Fruit fly (Drosophila melanogaster) whole organism, embryonic: ENCODE measurements around the gene Tet.

Experiments
- Antp ChIP-seq: fragments of 200-800 bp; sonication (Bioruptor generic); optimal IDR thresholded peaks from 3 replicates; lab custom pipeline; 2016; ENCODE audit warnings: missing biosample characterization, missing genetic modification characterization
- Asciz ChIP-seq: fragments of 200-800 bp; sonication (Bioruptor generic); optimal IDR thresholded peaks from 2 replicates; lab custom pipeline; 2017; ENCODE audit warnings: missing biosample characterization, mild to moderate bottlenecking, missing genetic modification characterization, missing genetic modification reagents
- CG10209 ChIP-seq: fragments of 200-800 bp; sonication (Bioruptor generic); optimal IDR thresholded peaks from 3 replicates; lab custom pipeline; 2017; ENCODE audit warnings: missing biosample characterization, mild to moderate bottlenecking, missing genetic modification characterization, missing genetic modification reagents
- CG1024 ChIP-seq: fragments of 200-800 bp; sonication (Bioruptor generic); IDR thresholded peaks from 2 replicates; pipeline ENCODE4 v1.3.6; 2022; ENCODE audit warnings: missing biosample characterization, missing genetic modification characterization
- CG10366 ChIP-seq: fragments of 200-800 bp; sonication (Bioruptor generic); IDR thresholded peaks from 2 replicates; pipeline ENCODE4 v1.3.6; 2022; ENCODE audit warnings: missing biosample characterization, missing genetic modification characterization
- CG10654 ChIP-seq: fragments of 200-800 bp; sonication (Bioruptor generic); optimal IDR thresholded peaks from 2 replicates; lab custom pipeline; 2016; ENCODE audit warnings: missing biosample characterization, missing genetic modification characterization
- CG12155 ChIP-seq: fragments of 200-800 bp; sonication (Bioruptor generic); optimal IDR thresholded peaks from 3 replicates; lab custom pipeline; 2016; ENCODE audit warnings: missing biosample characterization, missing genetic modification characterization
- CG12299 ChIP-seq: fragments of 200-800 bp; sonication (Bioruptor generic); optimal IDR thresholded peaks from 2 replicates; lab custom pipeline; 2018; ENCODE audit warnings: missing biosample characterization, mild to moderate bottlenecking, missing genetic modification characterization
- CG12391 ChIP-seq: fragments of 200-800 bp; sonication (Bioruptor generic); optimal IDR thresholded peaks from 3 replicates; lab custom pipeline; 2018; ENCODE audit warnings: missing biosample characterization, mild to moderate bottlenecking, missing genetic modification characterization, moderate library complexity
- CG13287 ChIP-seq: fragments of 200-800 bp; sonication (Bioruptor generic); IDR thresholded peaks from 2 replicates; pipeline ENCODE4 v1.3.6; 2022; ENCODE audit warnings: missing biosample characterization, missing genetic modification characterization; ENCODE audit not compliant: partially characterized antibody
- CG16815 ChIP-seq: fragments of 200-800 bp; sonication (Bioruptor generic); optimal IDR thresholded peaks from 3 replicates; lab custom pipeline; 2017; ENCODE audit warnings: missing biosample characterization, mild to moderate bottlenecking, missing genetic modification characterization
- CG17802 ChIP-seq: fragments of 200-800 bp; sonication (Bioruptor generic); optimal IDR thresholded peaks from 2 replicates; lab custom pipeline; 2018; ENCODE audit warnings: missing biosample characterization, mild to moderate bottlenecking, missing genetic modification characterization, moderate library complexity
- CG17829 ChIP-seq: fragments of 200-800 bp; optimal IDR thresholded peaks from 2 replicates; lab custom pipeline; 2019; ENCODE audit warnings: missing biosample characterization, mild to moderate bottlenecking, missing genetic modification characterization, moderate library complexity
- CG3163 ChIP-seq: fragments of 200-800 bp; sonication (Bioruptor generic); optimal IDR thresholded peaks from 3 replicates; lab custom pipeline; 2016; ENCODE audit warnings: missing biosample characterization, missing genetic modification characterization
- CG3281 ChIP-seq: fragments of 200-800 bp; sonication (Bioruptor generic); optimal IDR thresholded peaks from 3 replicates; lab custom pipeline; 2017; ENCODE audit warnings: missing biosample characterization, mild to moderate bottlenecking, missing genetic modification characterization
- CG33213 ChIP-seq: fragments of 200-800 bp; sonication (Bioruptor generic); optimal IDR thresholded peaks from 3 replicates; lab custom pipeline; 2016; ENCODE audit warnings: missing biosample characterization, missing genetic modification characterization
- CG3407 ChIP-seq: fragments of 200-800 bp; sonication (Bioruptor generic); optimal IDR thresholded peaks from 2 replicates; lab custom pipeline; 2018; ENCODE audit warnings: missing biosample characterization, mild to moderate bottlenecking, missing genetic modification characterization
- CG3838 ChIP-seq: fragments of 200-800 bp; sonication (Bioruptor generic); optimal IDR thresholded peaks from 3 replicates; lab custom pipeline; 2016; ENCODE audit warnings: missing biosample characterization, missing genetic modification characterization
- CG4328 ChIP-seq: fragments of 200-800 bp; sonication (Bioruptor generic); optimal IDR thresholded peaks from 3 replicates; lab custom pipeline; 2017; ENCODE audit warnings: missing biosample characterization, missing genetic modification reagents, missing genetic modification characterization
- CG4424 ChIP-seq: fragments of 200-800 bp; sonication (Bioruptor generic); optimal IDR thresholded peaks from 3 replicates; lab custom pipeline; 2016; ENCODE audit warnings: missing biosample characterization, missing genetic modification characterization
- CG6765 ChIP-seq: fragments of 200-800 bp; sonication (Bioruptor generic); optimal IDR thresholded peaks from 3 replicates; lab custom pipeline; 2017; ENCODE audit warnings: missing biosample characterization, mild to moderate bottlenecking, missing genetic modification characterization
- CG6854 ChIP-seq: fragments of 200-800 bp; sonication (Bioruptor generic); optimal IDR thresholded peaks from 3 replicates; lab custom pipeline; 2017; ENCODE audit warnings: missing biosample characterization, mild to moderate bottlenecking, missing genetic modification characterization
- CG7839 ChIP-seq: fragments of 200-800 bp; sonication (Bioruptor generic); optimal IDR thresholded peaks from 3 replicates; lab custom pipeline; 2018; ENCODE audit warnings: missing biosample characterization, mild to moderate bottlenecking, missing genetic modification characterization, moderate library complexity
- CG8478 ChIP-seq: fragments of >200 bp; optimal IDR thresholded peaks from 2 replicates; lab custom pipeline; 2018
- CG9817 ChIP-seq: fragments of 200-800 bp; sonication (Bioruptor generic); optimal IDR thresholded peaks from 2 replicates; lab custom pipeline; 2018; ENCODE audit warnings: missing biosample characterization, mild to moderate bottlenecking, missing genetic modification characterization, moderate library complexity
- CTCF ChIP-seq: fragments of 200-800 bp; sonication (Bioruptor generic); optimal IDR thresholded peaks from 2 replicates; lab custom pipeline; 2017; ENCODE audit warnings: missing biosample characterization, mild to moderate bottlenecking, missing genetic modification characterization, moderate library complexity
- Chrac-16 ChIP-seq: fragments of 200-800 bp; sonication (Bioruptor generic); optimal IDR thresholded peaks from 3 replicates; lab custom pipeline; 2016; ENCODE audit warnings: missing biosample characterization, missing genetic modification characterization
- CkIIα-i1 ChIP-seq: fragments of 200-800 bp; sonication (Bioruptor generic); IDR thresholded peaks from 2 replicates; pipeline ENCODE4 v1.3.6; 2022; ENCODE audit warnings: missing biosample characterization, missing genetic modification characterization
- D ChIP-seq, 2 experiments: fragments of 200-800 bp in 1 of 2; fragments of >200 bp in 1 of 2; sonication (Bioruptor generic) in 1 of 2; optimal IDR thresholded peaks; 2 replicates in 1 of 2; 3 replicates in 1 of 2; lab custom pipeline; 2017; ENCODE audit warnings: mild to moderate bottlenecking in 1 of 2, missing biosample characterization in 1 of 2, missing genetic modification characterization in 1 of 2, missing genetic modification reagents in 1 of 2
- Dek ChIP-seq: fragments of 200-800 bp; sonication (Bioruptor generic); optimal IDR thresholded peaks from 3 replicates; lab custom pipeline; 2019; ENCODE audit warnings: missing biosample characterization, mild to moderate bottlenecking, missing genetic modification characterization, moderate library complexity
- HLH3B ChIP-seq: fragments of 200-800 bp; sonication (Bioruptor generic); IDR thresholded peaks from 2 replicates; pipeline ENCODE4 v1.3.6; 2022; ENCODE audit warnings: missing biosample characterization, missing genetic modification characterization
- Hand ChIP-seq: fragments of 200-800 bp; sonication (Bioruptor generic); optimal IDR thresholded peaks from 2 replicates; lab custom pipeline; 2017; ENCODE audit warnings: mild to moderate bottlenecking, missing biosample characterization, missing genetic modification reagents, missing genetic modification characterization
- MESR4 ChIP-seq: fragments of 200-800 bp; sonication (Bioruptor generic); optimal IDR thresholded peaks from 2 replicates; lab custom pipeline; 2018; ENCODE audit warnings: missing biosample characterization, mild to moderate bottlenecking, missing genetic modification characterization, moderate library complexity
- MTF-1 ChIP-seq: fragments of 200-800 bp; sonication (Bioruptor generic); optimal IDR thresholded peaks from 2 replicates; lab custom pipeline; 2018; ENCODE audit warnings: missing biosample characterization, mild to moderate bottlenecking, missing genetic modification characterization, borderline replicate concordance
- Mad ChIP-seq: fragments of 200-800 bp; sonication (Bioruptor generic); optimal IDR thresholded peaks from 2 replicates; lab custom pipeline; 2016; ENCODE audit warnings: missing biosample characterization, missing genetic modification characterization
- Myb ChIP-seq: fragments of 200-800 bp; sonication (Bioruptor generic); optimal IDR thresholded peaks from 2 replicates; lab custom pipeline; 2016; ENCODE audit warnings: missing biosample characterization, missing genetic modification characterization
- NC2β ChIP-seq: fragments of 200-800 bp; sonication (Bioruptor generic); optimal IDR thresholded peaks from 2 replicates; lab custom pipeline; 2016; ENCODE audit warnings: missing biosample characterization, missing genetic modification characterization
- NFAT ChIP-seq: fragments of 200-800 bp; sonication (Bioruptor generic); IDR thresholded peaks from 2 replicates; pipeline ENCODE4 v1.3.6; 2022; ENCODE audit warnings: missing biosample characterization, missing genetic modification characterization
- PHDP ChIP-seq: fragments of 200-800 bp; sonication (Bioruptor generic); optimal IDR thresholded peaks from 3 replicates; lab custom pipeline; 2018; ENCODE audit warnings: missing biosample characterization, mild to moderate bottlenecking, missing genetic modification characterization, moderate library complexity
- Six4 ChIP-seq: fragments of 200-800 bp; sonication (Bioruptor generic); optimal IDR thresholded peaks from 2 replicates; lab custom pipeline; 2016; ENCODE audit warnings: missing biosample characterization, missing genetic modification characterization
- YL-1 ChIP-seq: fragments of 200-800 bp; sonication (Bioruptor generic); optimal IDR thresholded peaks from 3 replicates; lab custom pipeline; 2017; ENCODE audit warnings: missing biosample characterization, mild to moderate bottlenecking, missing genetic modification characterization
- bowl ChIP-seq: fragments of 200-800 bp; sonication (Bioruptor generic); IDR thresholded peaks from 2 replicates; pipeline ENCODE4 v1.3.6; 2022; ENCODE audit warnings: missing biosample characterization, missing genetic modification characterization
- chif ChIP-seq, 2 experiments: fragments of 200-800 bp; sonication (Bioruptor generic); optimal IDR thresholded peaks; 3 replicates each; lab custom pipeline; 2016; ENCODE audit warnings: missing biosample characterization in 2 of 2, missing genetic modification characterization in 2 of 2
- chn ChIP-seq: fragments of 200-800 bp; sonication (Bioruptor generic); optimal IDR thresholded peaks from 2 replicates; lab custom pipeline; 2016; ENCODE audit warnings: missing biosample characterization, missing genetic modification characterization
- esg ChIP-seq: fragments of 200-800 bp; sonication (Bioruptor generic); conservative IDR thresholded peaks from 2 replicates; pipeline ENCODE4 v1.3.6; 2022; ENCODE audit warnings: missing biosample characterization, missing genetic modification characterization
- gem ChIP-seq: fragments of 200-800 bp; sonication (Bioruptor generic); optimal IDR thresholded peaks from 2 replicates; lab custom pipeline; 2019; ENCODE audit warnings: missing biosample characterization, mild to moderate bottlenecking, missing genetic modification characterization, moderate library complexity
- pzg ChIP-seq: fragments of 200-800 bp; sonication (Bioruptor generic); optimal IDR thresholded peaks from 3 replicates; lab custom pipeline; 2018; ENCODE audit warnings: missing biosample characterization, mild to moderate bottlenecking, missing genetic modification characterization, moderate library complexity
- ranshi ChIP-seq: fragments of 200-800 bp; sonication (Bioruptor generic); IDR thresholded peaks from 2 replicates; pipeline ENCODE4 v1.3.6; 2022; ENCODE audit warnings: missing biosample characterization, missing genetic modification characterization
- repo ChIP-seq: fragments of 200-800 bp; sonication (Bioruptor generic); optimal IDR thresholded peaks from 2 replicates; lab custom pipeline; 2016; ENCODE audit warnings: missing biosample characterization, missing genetic modification characterization
- sna ChIP-seq: fragments of 200-800 bp; sonication (Bioruptor generic); IDR thresholded peaks from 2 replicates; pipeline ENCODE4 v1.3.6; 2022; ENCODE audit warnings: missing biosample characterization, missing genetic modification characterization; ENCODE audit not compliant: partially characterized antibody
- tin ChIP-seq: fragments of 200-800 bp; sonication (Bioruptor generic); optimal IDR thresholded peaks from 3 replicates; lab custom pipeline; 2016; ENCODE audit warnings: missing biosample characterization, missing genetic modification characterization
- trem ChIP-seq: fragments of 200-800 bp; optimal IDR thresholded peaks from 3 replicates; lab custom pipeline; 2019; ENCODE audit warnings: missing biosample characterization, mild to moderate bottlenecking, missing genetic modification characterization, moderate library complexity

The Tet gene

dm6 chr3L:2913291-2913690 lies 34.3 kb upstream of the Tet start (continued):
- TF ChIP-seq NC2β (GFP tag; lab: Kevin White, UChicago) = no peak
- TF ChIP-seq MESR4 (GFP tag; lab: Kevin White, UChicago) = no peak
- peak; percentile 41 for TF ChIP-seq Antp (GFP tag; lab: Kevin White, UChicago)
- no peak for TF ChIP-seq tin (GFP tag; lab: Kevin White, UChicago)
- no peak for TF ChIP-seq CG33213 (GFP tag; lab: Kevin White, UChicago)
- TF ChIP-seq CG12391 = no peak
- TF ChIP-seq CG13287 (GFP tag; lab: Robert Waterston, UW) = no peak
- no peak for TF ChIP-seq CG16815 (GFP tag; lab: Kevin White, UChicago)
- TF ChIP-seq chif (GFP tag; optimal IDR thresholded peaks at IDR 0.05; lab: Kevin White, UChicago) = no peak
- TF ChIP-seq MTF-1 (GFP tag; lab: Kevin White, UChicago) = no peak
- TF ChIP-seq CG10654 (GFP tag; lab: Kevin White, UChicago) = no peak
- TF ChIP-seq chn (GFP tag; lab: Kevin White, UChicago) = no peak
- TF ChIP-seq CG9817 (tag; lab: Kevin White, UChicago) = peak; percentile 24
- no peak for TF ChIP-seq CG4328 (GFP tag; lab: Kevin White, UChicago)
- TF ChIP-seq Mad = no peak
- peak; percentile 35 for TF ChIP-seq PHDP (tag; lab: Kevin White, UChicago)
- TF ChIP-seq CG3407 = no peak
- TF ChIP-seq Dek (tag; lab: Kevin White, UChicago) = peak; percentile 34
- peak; percentile 65 for TF ChIP-seq gem (tag; lab: Kevin White, UChicago)
- 0 out of 2 replicates have a peak, but pooled peaks have one; percentile 29 for TF ChIP-seq CG10366 (GFP tag; lab: Robert Waterston, UW)
- TF ChIP-seq CG6765 (GFP tag; lab: Kevin White, UChicago) = peak; percentile 19
- no peak for TF ChIP-seq D (optimal IDR thresholded peaks at IDR 0.05; lab: Kevin White, UChicago)
- no peak for TF ChIP-seq D (GFP tag; optimal IDR thresholded peaks at IDR 0.05; lab: Kevin White, UChicago)
- no peak for TF ChIP-seq CG12299 (tag; lab: Kevin White, UChicago)
- peak; percentile 48; the same call in 1 of the 2 replicates for TF ChIP-seq ranshi (GFP tag; lab: Robert Waterston, UW)
- peak; percentile 48 for TF ChIP-seq HLH3B (GFP tag; lab: Robert Waterston, UW)
- no peak for TF ChIP-seq CG4424
- TF ChIP-seq CG10209 = peak; percentile 30
- no peak for TF ChIP-seq YL-1 (GFP tag; lab: Kevin White, UChicago)
- no peak for TF ChIP-seq CG17829 (tag; lab: Kevin White, UChicago)
- TF ChIP-seq NFAT (GFP tag; lab: Robert Waterston, UW) = no peak
- no peak for TF ChIP-seq Six4 (GFP tag; lab: Kevin White, UChicago)
- peak; percentile 44 for TF ChIP-seq CG6854
- TF ChIP-seq CG3163 = no peak
- no peak for TF ChIP-seq trem (tag; lab: Kevin White, UChicago)
- no peak for TF ChIP-seq CG3838 (GFP tag; lab: Kevin White, UChicago)
- TF ChIP-seq Myb (GFP tag; lab: Kevin White, UChicago) = peak; percentile 27
- no peak for TF ChIP-seq CG17802 (tag; lab: Kevin White, UChicago)
- TF ChIP-seq sna (GFP tag; lab: Robert Waterston, UW) = no peak
- TF ChIP-seq bowl (GFP tag; lab: Robert Waterston, UW) = no peak
- TF ChIP-seq pzg = no peak
- no peak for TF ChIP-seq Chrac-16 (GFP tag; lab: Kevin White, UChicago)
- peak; percentile 46 for TF ChIP-seq Hand (GFP tag; lab: Kevin White, UChicago)
- no peak for TF ChIP-seq CkIIα-i1 (GFP tag; lab: Robert Waterston, UW)
- no peak for TF ChIP-seq repo
- peak; percentile 59 for TF ChIP-seq CG3281 (GFP tag; lab: Kevin White, UChicago)
- no peak for TF ChIP-seq CG1024 (GFP tag; lab: Robert Waterston, UW)
- no peak for TF ChIP-seq CTCF (GFP tag; lab: Kevin White, UChicago)
- peak; percentile 7 for TF ChIP-seq CG12155 (GFP tag; lab: Kevin White, UChicago)
- peak; percentile 52 for TF ChIP-seq CG7839 (tag; lab: Kevin White, UChicago)
- no peak for TF ChIP-seq Asciz (GFP tag; lab: Kevin White, UChicago)
- TF ChIP-seq esg (GFP tag; lab: Robert Waterston, UW) = peak; percentile 42
- no peak for TF ChIP-seq CG8478 (lab: Kevin White, UChicago)
